Worm (Caenorhabditis elegans) whole organism, young adult: ENCODE measurements around the gene ZK1248.20.

Experiments used
- B0019.2 ChIP-seq: fragments of 200-800 bp; sonication (Bioruptor generic); conservative IDR thresholded peaks from 2 replicates; pipeline ENCODE4 v1.3.6; 2022; ENCODE audit warnings: missing genetic modification reagents, missing genetic modification characterization, missing compliant biosample characterization
- B0035.1 ChIP-seq: sonication (generic microtip); optimal IDR thresholded peaks from 2 replicates; lab custom pipeline; 2016; ENCODE audit warnings: missing genetic modification characterization, mild to moderate bottlenecking, missing compliant biosample characterization, missing genotype, missing genetic modification reagents
- F23B12.7 ChIP-seq: sonication (generic microtip); optimal IDR thresholded peaks from 2 replicates; lab custom pipeline; 2017; ENCODE audit warnings: missing genetic modification characterization, mild to moderate bottlenecking, missing compliant biosample characterization, antibody characterized with exemption, moderate library complexity; ENCODE audit not compliant: insufficient read depth
- F33H1.4 ChIP-seq: fragments of 200-800 bp; sonication (Bioruptor generic); IDR thresholded peaks from 2 replicates; pipeline ENCODE4 v1.3.6; 2022; ENCODE audit warnings: missing genetic modification reagents, missing genetic modification characterization, missing compliant biosample characterization
- F37B4.10 ChIP-seq: fragments of 200-800 bp; sonication (Bioruptor generic); IDR thresholded peaks from 2 replicates; pipeline ENCODE4 v1.3.6; 2022; ENCODE audit warnings: missing genetic modification characterization, missing compliant biosample characterization
- F39B2.1 ChIP-seq: fragments of 200-800 bp; sonication (Bioruptor generic); IDR thresholded peaks from 2 replicates; pipeline ENCODE4 v1.3.6; 2022; ENCODE audit warnings: missing genetic modification reagents, missing genetic modification characterization, missing compliant biosample characterization
- F55B11.4 ChIP-seq: sonication (generic microtip); optimal IDR thresholded peaks from 2 replicates; lab custom pipeline; 2016; ENCODE audit warnings: missing compliant biosample characterization, missing genetic modification characterization, borderline replicate concordance; ENCODE audit not compliant: insufficient read depth
- K11D2.4 ChIP-seq: fragments of 200-800 bp; sonication (Bioruptor generic); IDR thresholded peaks from 2 replicates; pipeline ENCODE4 v1.3.6; 2022; ENCODE audit warnings: missing genetic modification reagents, missing genetic modification characterization, missing compliant biosample characterization
- K12H6.12 ChIP-seq: fragments of 200-800 bp; sonication (Bioruptor generic); optimal IDR thresholded peaks from 2 replicates; lab custom pipeline; 2018; ENCODE audit warnings: mild to moderate bottlenecking, missing genetic modification characterization, missing compliant biosample characterization
- Y95B8A.8 ChIP-seq: fragments of 200-800 bp; sonication (Bioruptor generic); IDR thresholded peaks from 2 replicates; pipeline ENCODE4 v1.3.6; 2022; ENCODE audit warnings: missing genetic modification reagents, missing genetic modification characterization, missing compliant biosample characterization
- akir-1 ChIP-seq: fragments of 200-800 bp; sonication (Bioruptor generic); optimal IDR thresholded peaks from 2 replicates; lab custom pipeline; 2018; ENCODE audit warnings: mild to moderate bottlenecking, missing genetic modification characterization, moderate library complexity, missing compliant biosample characterization
- attf-3 ChIP-seq: fragments of 200-800 bp; sonication (Bioruptor generic); conservative IDR thresholded peaks from 2 replicates; pipeline ENCODE4 v1.3.6; 2022; ENCODE audit warnings: missing genetic modification reagents, missing genetic modification characterization, missing compliant biosample characterization
- bed-1 ChIP-seq: fragments of 200-800 bp; sonication (Bioruptor generic); IDR thresholded peaks from 2 replicates; pipeline ENCODE4 v1.3.6; 2022; ENCODE audit warnings: missing genetic modification reagents, missing genetic modification characterization, missing compliant biosample characterization
- bed-2 ChIP-seq: fragments of 200-800 bp; sonication (Bioruptor generic); IDR thresholded peaks from 2 replicates; pipeline ENCODE4 v1.3.6; 2022; ENCODE audit warnings: missing genetic modification reagents, missing genetic modification characterization, missing compliant biosample characterization
- cebp-2 ChIP-seq: fragments of 200-800 bp; sonication (Bioruptor generic); IDR thresholded peaks from 2 replicates; pipeline ENCODE4 v1.3.6; 2022; ENCODE audit warnings: missing genetic modification characterization, missing compliant biosample characterization
- ceh-100 ChIP-seq: fragments of 200-800 bp; sonication (Bioruptor generic); IDR thresholded peaks from 2 replicates; pipeline ENCODE4 v1.3.6; 2022; ENCODE audit warnings: missing genetic modification reagents, missing genetic modification characterization, missing compliant biosample characterization
- ceh-27 ChIP-seq: fragments of 200-800 bp; sonication (Bioruptor generic); optimal IDR thresholded peaks from 2 replicates; lab custom pipeline; 2018; ENCODE audit warnings: mild to moderate bottlenecking, missing genetic modification characterization, moderate library complexity, missing compliant biosample characterization
- ceh-58 ChIP-seq: fragments of 200-800 bp; sonication (Bioruptor generic); IDR thresholded peaks from 2 replicates; pipeline ENCODE4 v1.3.6; 2022; ENCODE audit warnings: missing genetic modification characterization, missing compliant biosample characterization
- ceh-91 ChIP-seq: fragments of 200-800 bp; sonication (Bioruptor generic); IDR thresholded peaks from 2 replicates; pipeline ENCODE4 v1.3.6; 2022; ENCODE audit warnings: missing genetic modification reagents, missing genetic modification characterization, missing compliant biosample characterization
- die-1 ChIP-seq: sonication (generic microtip); optimal IDR thresholded peaks from 2 replicates; lab custom pipeline; 2016; ENCODE audit warnings: missing genotype, mild to moderate bottlenecking, missing genetic modification characterization, missing compliant biosample characterization
- dox-1 ChIP-seq: fragments of 200-800 bp; sonication (Bioruptor generic); IDR thresholded peaks from 2 replicates; pipeline ENCODE4 v1.3.6; 2022; ENCODE audit warnings: missing genetic modification reagents, missing genetic modification characterization, missing compliant biosample characterization
- dpl-1 ChIP-seq: fragments of 150-350 bp; optimal IDR thresholded peaks from 2 replicates; lab custom pipeline; 2014; ENCODE audit warnings: missing biosample characterization, missing genetic modification reagents, missing genetic modification characterization
- egl-44 ChIP-seq: fragments of 200-800 bp; sonication (Bioruptor generic); IDR thresholded peaks from 2 replicates; pipeline ENCODE4 v1.3.6; 2022; ENCODE audit warnings: missing genetic modification reagents, missing genetic modification characterization, missing compliant biosample characterization
- gei-17 ChIP-seq: fragments of 200-800 bp; sonication (Bioruptor generic); optimal IDR thresholded peaks from 2 replicates; lab custom pipeline; 2018; ENCODE audit warnings: mild to moderate bottlenecking, missing genetic modification characterization, missing compliant biosample characterization
- him-1 ChIP-seq: sonication (generic microtip); optimal IDR thresholded peaks from 2 replicates; lab custom pipeline; 2016; ENCODE audit warnings: missing genotype, missing genetic modification reagents, missing genetic modification characterization, missing compliant biosample characterization
- hlh-12 ChIP-seq: sonication (generic microtip); optimal IDR thresholded peaks from 2 replicates; lab custom pipeline; 2016; ENCODE audit warnings: missing genetic modification characterization, missing compliant biosample characterization
- let-526 ChIP-seq: fragments of 200-800 bp; sonication (Bioruptor generic); IDR thresholded peaks from 2 replicates; pipeline ENCODE4 v1.3.6; 2022; ENCODE audit warnings: missing genetic modification reagents, missing genetic modification characterization, missing compliant biosample characterization
- lin-40 ChIP-seq: sonication (generic microtip); optimal IDR thresholded peaks from 2 replicates; lab custom pipeline; 2016; ENCODE audit warnings: missing genetic modification characterization, mild to moderate bottlenecking, missing compliant biosample characterization, missing genotype, missing genetic modification reagents
- madf-6 ChIP-seq: fragments of 200-800 bp; sonication (Bioruptor generic); IDR thresholded peaks from 2 replicates; pipeline ENCODE4 v1.3.6; 2022; ENCODE audit warnings: missing genetic modification reagents, missing genetic modification characterization, missing compliant biosample characterization
- mes-4 ChIP-seq: sonication (generic microtip); optimal IDR thresholded peaks from 2 replicates; lab custom pipeline; 2016; ENCODE audit warnings: missing genotype, missing genetic modification characterization, missing compliant biosample characterization
- mxl-1 ChIP-seq: sonication (generic microtip); optimal IDR thresholded peaks from 2 replicates; lab custom pipeline; 2016; ENCODE audit warnings: missing genetic modification characterization, missing compliant biosample characterization
- nfya-2 ChIP-seq: fragments of 200-800 bp; sonication (Bioruptor generic); IDR thresholded peaks from 2 replicates; pipeline ENCODE4 v1.3.6; 2022; ENCODE audit warnings: missing genetic modification reagents, missing genetic modification characterization, missing compliant biosample characterization
- nhr-120 ChIP-seq: fragments of 200-800 bp; sonication (Bioruptor generic); IDR thresholded peaks from 2 replicates; pipeline ENCODE4 v1.3.6; 2022; ENCODE audit warnings: missing genetic modification characterization, missing compliant biosample characterization
- pha-4 ChIP-seq: fragments of 150-350 bp; sonication (generic microtip); optimal IDR thresholded peaks from 2 replicates; lab custom pipeline; 2014; ENCODE audit warnings: missing biosample characterization, missing genetic modification reagents, missing genetic modification characterization
- rcor-1 ChIP-seq: fragments of 200-800 bp; sonication (Bioruptor generic); IDR thresholded peaks from 2 replicates; pipeline ENCODE4 v1.3.6; 2022; ENCODE audit warnings: missing genetic modification reagents, missing genetic modification characterization, missing compliant biosample characterization
- sea-2 ChIP-seq: fragments of 200-800 bp; sonication (Bioruptor generic); IDR thresholded peaks from 2 replicates; pipeline ENCODE4 v1.3.6; 2022; ENCODE audit warnings: missing genetic modification characterization, missing compliant biosample characterization
- snpc-1.1 ChIP-seq: sonication (generic microtip); optimal IDR thresholded peaks from 2 replicates; lab custom pipeline; 2017; ENCODE audit warnings: missing genetic modification characterization, mild to moderate bottlenecking, missing compliant biosample characterization, antibody characterized with exemption, moderate library complexity, missing genotype, missing genetic modification reagents; ENCODE audit not compliant: insufficient read depth
- snpc-1.3 ChIP-seq: sonication (generic microtip); optimal IDR thresholded peaks from 2 replicates; lab custom pipeline; 2017; ENCODE audit warnings: missing genetic modification characterization, mild to moderate bottlenecking, missing compliant biosample characterization, antibody characterized with exemption, moderate library complexity, missing genotype, missing genetic modification reagents; ENCODE audit not compliant: insufficient read depth
- snpc-3.4 ChIP-seq: sonication (generic microtip); optimal IDR thresholded peaks from 2 replicates; lab custom pipeline; 2017; ENCODE audit warnings: missing genetic modification characterization, mild to moderate bottlenecking, missing compliant biosample characterization, antibody characterized with exemption, moderate library complexity, missing genotype, missing genetic modification reagents
- somi-1 ChIP-seq: fragments of 200-800 bp; sonication (Bioruptor generic); optimal IDR thresholded peaks from 2 replicates; lab custom pipeline; 2018; ENCODE audit warnings: mild to moderate bottlenecking, missing genetic modification characterization, missing compliant biosample characterization
- sptf-2 ChIP-seq: fragments of 200-800 bp; sonication (Bioruptor generic); optimal IDR thresholded peaks from 2 replicates; lab custom pipeline; 2018; ENCODE audit warnings: mild to moderate bottlenecking, missing genetic modification characterization, missing compliant biosample characterization
- tbp1 ChIP-seq: fragments of 200-800 bp; sonication (Bioruptor generic); optimal IDR thresholded peaks from 2 replicates; lab custom pipeline; 2018; ENCODE audit warnings: mild to moderate bottlenecking, missing genetic modification characterization, missing compliant biosample characterization
- unc-130 ChIP-seq: sonication (generic microtip); optimal IDR thresholded peaks from 2 replicates; lab custom pipeline; 2016; ENCODE audit warnings: missing genetic modification reagents, missing genetic modification characterization, missing compliant biosample characterization
- unc-62 ChIP-seq: fragments of 150-350 bp; optimal IDR thresholded peaks from 2 replicates; lab custom pipeline; 2014; ENCODE audit warnings: missing biosample characterization, missing genetic modification reagents, missing genetic modification characterization
- zfh-2 ChIP-seq: fragments of 200-800 bp; sonication (Bioruptor generic); conservative IDR thresholded peaks from 2 replicates; pipeline ENCODE4 v1.3.6; 2022; ENCODE audit warnings: missing genetic modification reagents, missing genetic modification characterization, missing compliant biosample characterization
- ztf-18 ChIP-seq: sonication (generic microtip); optimal IDR thresholded peaks from 2 replicates; lab custom pipeline; 2016; ENCODE audit warnings: missing genotype, mild to moderate bottlenecking, missing genetic modification characterization, missing compliant biosample characterization
- ztf-25 ChIP-seq: fragments of 200-800 bp; sonication (Bioruptor generic); IDR thresholded peaks from 2 replicates; pipeline ENCODE4 v1.3.6; 2022; ENCODE audit warnings: missing genetic modification reagents, missing genetic modification characterization, missing compliant biosample characterization
- ztf-3 ChIP-seq: fragments of 200-800 bp; sonication (Bioruptor generic); optimal IDR thresholded peaks from 2 replicates; lab custom pipeline; 2018; ENCODE audit warnings: mild to moderate bottlenecking, missing genetic modification characterization, missing compliant biosample characterization

Gene ZK1248.20

ce11 chrII:5772547-5773142 is 43.8 kb upstream of the ZK1248.20 start (continued):
- TF ChIP-seq tbp1 (peak; percentile 95), B0019.2 (GFP tag; lab: Robert Waterston, UW) (no peak), bed-2 (GFP tag; lab: Robert Waterston, UW) (no peak), ztf-18 (tag; lab: Kevin White, UChicago) (peak; percentile 58), snpc-1.3 (tag; lab: Kevin White, UChicago) (peak; percentile 20), bed-1 (no peak), ceh-58 (GFP tag; lab: Robert Waterston, UW) (no peak), rcor-1 (peak; percentile 64), F55B11.4 (tag; lab: Kevin White, UChicago) (no peak), ceh-27 (GFP tag; lab: Kevin White, UChicago) (peak; percentile 75), ceh-100 (GFP tag; lab: Robert Waterston, UW) (0 out of 2 replicates have a peak, but pooled peaks have one; percentile 27), snpc-1.1 (tag; lab: Kevin White, UChicago) (no peak), F33H1.4 (GFP tag; lab: Robert Waterston, UW) (0 out of 2 replicates have a peak, but pooled peaks have one; percentile 13), hlh-12 (tag; lab: Kevin White, UChicago) (no peak), gei-17 (GFP tag; lab: Kevin White, UChicago) (no peak), mes-4 (tag; lab: Kevin White, UChicago) (no peak), nfya-2 (GFP tag; lab: Robert Waterston, UW) (no peak), F37B4.10 (GFP tag; lab: Robert Waterston, UW) (no peak), ztf-3 (GFP tag; lab: Kevin White, UChicago) (no peak), pha-4 (tag; lab: Kevin White, UChicago) (no peak), dox-1 (peak; percentile 73), snpc-3.4 (tag; lab: Kevin White, UChicago) (no peak), somi-1 (peak; percentile 57), madf-6 (GFP tag; lab: Robert Waterston, UW) (peak; percentile 57), die-1 (peak; percentile 66), F39B2.1 (no peak), ceh-91 (GFP tag; lab: Robert Waterston, UW) (no peak), mxl-1 (peak; percentile 30), sea-2 (no peak), K12H6.12 (tag; lab: Kevin White, UChicago) (peak; percentile 13), unc-62 (GFP tag; lab: Kevin White, UChicago) (no peak), attf-3 (no peak), F23B12.7 (tag; lab: Kevin White, UChicago) (no peak), ztf-25 (GFP tag; lab: Robert Waterston, UW) (no peak), Y95B8A.8 (no peak), sptf-2 (GFP tag; lab: Kevin White, UChicago) (no peak), unc-130 (GFP tag; lab: Kevin White, UChicago) (no peak), him-1 (tag; lab: Kevin White, UChicago) (peak; percentile 80), akir-1 (GFP tag; lab: Kevin White, UChicago) (no peak), B0035.1 (no peak), nhr-120 (GFP tag; lab: Robert Waterston, UW) (no peak), egl-44 (0 out of 2 replicates have a peak, but pooled peaks have one; percentile 40), cebp-2 (no peak), dpl-1 (GFP tag; lab: Kevin White, UChicago) (no peak), lin-40 (tag; lab: Kevin White, UChicago) (peak; percentile 26), zfh-2 (GFP tag; lab: Robert Waterston, UW) (peak; percentile 59; the same call in 1 of the 2 replicates), let-526 (GFP tag; lab: Robert Waterston, UW) (peak; percentile 68; the same call in 1 of the 2 replicates), K11D2.4 (0 out of 2 replicates have a peak, but pooled peaks have one; percentile 54)
